Worm (Caenorhabditis elegans) whole organism, L1 larva: Measurements from ENCODE around the gene F21C10.4.
A peak's percentile ranks its signal among the peaks of the same experiment; 100 is the strongest.

ENCODE experiments used
- ama-1 ChIP-seq: fragments of 150-350 bp; optimal IDR thresholded peaks from 2 replicates; lab custom pipeline; 2014
- dpl-1 ChIP-seq, 3 experiments: fragments of 150-350 bp in 2 of 3; sonication (generic microtip) in 1 of 3; optimal IDR thresholded peaks; 2 replicates each; lab custom pipeline; 2014 to 2017; ENCODE audit warnings: missing biosample characterization in 3 of 3, missing genetic modification characterization in 3 of 3, missing genetic modification reagents in 3 of 3
- egl-27 ChIP-seq, 2 experiments: fragments of 150-350 bp in 1 of 2; sonication (generic microtip); optimal IDR thresholded peaks; 3 replicates each; lab custom pipeline; 2017 to 2018; ENCODE audit warnings: missing biosample characterization in 2 of 2, missing genetic modification characterization in 2 of 2, missing genetic modification reagents in 2 of 2
- fkh-8 ChIP-seq: sonication (generic microtip); optimal IDR thresholded peaks from 2 replicates; lab custom pipeline; 2016; ENCODE audit warnings: mild to moderate bottlenecking, missing genetic modification characterization, missing compliant biosample characterization
- lin-13 ChIP-seq: fragments of 150-350 bp; optimal IDR thresholded peaks from 2 replicates; lab custom pipeline; 2014; ENCODE audit warnings: missing biosample characterization, missing genetic modification reagents, missing genetic modification characterization
- mdl-1 ChIP-seq, 2 experiments: fragments of 150-350 bp; optimal IDR thresholded peaks; 2 replicates each; lab custom pipeline; 2014 to 2017; ENCODE audit warnings: missing biosample characterization in 2 of 2, missing genetic modification characterization in 2 of 2, inconsistent platforms in 1 of 2
- nhr-76 ChIP-seq: sonication (generic microtip); optimal IDR thresholded peaks from 2 replicates; lab custom pipeline; 2017; ENCODE audit warnings: missing biosample characterization, missing genetic modification characterization
- snpc-4 ChIP-seq: fragments of 150-350 bp; optimal IDR thresholded peaks from 2 replicates; lab custom pipeline; 2014; ENCODE audit warnings: missing biosample characterization, missing genetic modification characterization
- sptf-1 ChIP-seq: fragments of 150-350 bp; optimal IDR thresholded peaks from 2 replicates; lab custom pipeline; 2014; ENCODE audit warnings: missing biosample characterization, missing genetic modification characterization

ce11 chrV:9079965-9080432, 46.4 kb upstream of the F21C10.4 start:
- TF ChIP-seq lin-13 (GFP tag; lab: Kevin White, UChicago) (no peak), ama-1 (lab: Kevin White, UChicago) (no peak), snpc-4 (tag; lab: Kevin White, UChicago) (no peak), dpl-1 (GFP tag; optimal IDR thresholded peaks at IDR 0.05; lab: Kevin White, UChicago) (no peak), nhr-76 (tag; lab: Kevin White, UChicago) (no peak), egl-27 (tag; optimal IDR thresholded peaks at IDR 0.05; lab: Kevin White, UChicago) (no peak), mdl-1 (tag; optimal IDR thresholded peaks at IDR 0.05; lab: Kevin White, UChicago) (peak in 1 of 2 experiments; percentile 65), fkh-8 (tag; lab: Kevin White, UChicago) (no peak), sptf-1 (no peak)
